Fruit fly (Drosophila melanogaster): ENCODE results near the gene CG10597.

dm6 chrX:17225972-17226680 is 4.7 kb downstream of the CG10597 start:
- TF ChIP-seq CG14711 (tag; optimal IDR thresholded peaks at IDR 0.05) (no peak), kay (GFP tag; ENCODE audit: borderline replicate concordance) (no peak), bab1 (GFP tag; optimal IDR thresholded peaks at IDR 0.05) (no peak), Clk (GFP tag; optimal IDR thresholded peaks at IDR 0.05) (no peak), CG5204 (GFP tag; optimal IDR thresholded peaks at IDR 0.05) (no peak), cic (GFP tag; optimal IDR thresholded peaks at IDR 0.05) (no peak), CG7101 (tag; optimal IDR thresholded peaks at IDR 0.05) (no peak), CG12768 (GFP tag; optimal IDR thresholded peaks at IDR 0.05) (no peak), cnc (optimal IDR thresholded peaks at IDR 0.05) (no peak)

Data from whole organism, adult.